Worm (Caenorhabditis elegans) whole organism, L4 larva: ENCODE measurements around the gene C50F4.1.

Source experiments
- F49E8.2 ChIP-seq: sonication (generic microtip); optimal IDR thresholded peaks from 2 replicates; lab custom pipeline; 2016; ENCODE audit warnings: missing compliant biosample characterization, mild to moderate bottlenecking, missing genetic modification characterization, borderline replicate concordance
- ceh-82 ChIP-seq: sonication (generic microtip); optimal IDR thresholded peaks from 2 replicates; lab custom pipeline; 2017; ENCODE audit warnings: missing biosample characterization, missing genetic modification characterization
- dmd-9 ChIP-seq: fragments of 200-800 bp; sonication (Bioruptor generic); IDR thresholded peaks from 2 replicates; pipeline ENCODE4 v1.3.6; 2022; ENCODE audit warnings: missing genetic modification reagents, missing genetic modification characterization, missing compliant biosample characterization
- fos-1 ChIP-seq: fragments of 150-350 bp; optimal IDR thresholded peaks from 2 replicates; lab custom pipeline; 2014; ENCODE audit warnings: missing biosample characterization, missing genetic modification characterization
- mes-2 ChIP-seq: sonication (generic microtip); optimal IDR thresholded peaks from 2 replicates; lab custom pipeline; 2016; ENCODE audit warnings: missing genotype, mild to moderate bottlenecking, missing genetic modification characterization, missing compliant biosample characterization; ENCODE audit not compliant: poor library complexity, severe bottlenecking
- nhr-237 ChIP-seq: sonication (generic microtip); optimal IDR thresholded peaks from 2 replicates; lab custom pipeline; 2017; ENCODE audit warnings: missing biosample characterization, missing genetic modification characterization
- pqm-1 ChIP-seq: sonication (generic microtip); optimal IDR thresholded peaks from 2 replicates; lab custom pipeline; 2017; ENCODE audit warnings: missing biosample characterization, missing genetic modification characterization
- sdz-12 ChIP-seq: fragments of 200-800 bp; sonication (Bioruptor generic); optimal IDR thresholded peaks from 2 replicates; lab custom pipeline; 2018; ENCODE audit warnings: mild to moderate bottlenecking, missing genetic modification characterization, missing compliant biosample characterization

ce11 chrV:9516280-9516679 is 10.3 kb upstream of the C50F4.1 start:
- no peak for TF ChIP-seq nhr-237 (tag; lab: Kevin White, UChicago)
- no peak for TF ChIP-seq ceh-82 (tag; lab: Kevin White, UChicago)
- no peak for TF ChIP-seq pqm-1 (tag; lab: Kevin White, UChicago)
- no peak for TF ChIP-seq F49E8.2 (tag; lab: Kevin White, UChicago)
- no peak for TF ChIP-seq sdz-12 (GFP tag; lab: Kevin White, UChicago)
- TF ChIP-seq dmd-9 (GFP tag; lab: Robert Waterston, UW), result no peak
- no peak for TF ChIP-seq fos-1 (tag; lab: Kevin White, UChicago)
- TF ChIP-seq mes-2 (tag; lab: Kevin White, UChicago), result no peak
